Worm (Caenorhabditis elegans): Measurements from ENCODE around the gene trxr-1.

DNA sequence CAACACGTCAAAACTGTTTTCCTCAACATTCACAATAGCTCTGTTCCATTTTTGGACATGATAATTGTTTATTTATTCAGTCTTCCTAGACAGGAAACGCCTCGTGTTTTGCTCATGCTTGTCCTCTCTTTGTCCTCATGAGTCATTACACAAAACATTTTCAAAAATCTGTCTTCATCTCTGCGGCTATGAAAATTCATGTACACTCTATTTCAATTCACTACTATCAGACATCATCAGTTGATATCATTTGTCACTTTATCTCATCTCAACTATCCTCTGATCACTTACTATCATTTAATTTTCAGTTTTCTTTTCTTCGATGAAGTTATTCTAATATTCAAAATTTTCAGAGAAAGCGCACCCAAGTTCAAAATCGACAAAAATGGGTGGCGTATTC, 12.1 kb downstream of the trxr-1 start, which contains the start of gene adah-1:
- TF ChIP-seq ceh-43 (GFP tag; optimal IDR thresholded peaks at IDR 0.05): no peak
- TF ChIP-seq snpc-4 (tag; optimal IDR thresholded peaks at IDR 0.05): no peak
- TF ChIP-seq ztf-11 (tag; optimal IDR thresholded peaks at IDR 0.05): no peak
- TF ChIP-seq pha-4 (tag; optimal IDR thresholded peaks at IDR 0.05): no peak
- TF ChIP-seq nhr-76 (tag; optimal IDR thresholded peaks at IDR 0.05): no peak
- no peak for TF ChIP-seq flh-1 (GFP tag; optimal IDR thresholded peaks at IDR 0.05)
- no peak for TF ChIP-seq mab-5 (tag; optimal IDR thresholded peaks at IDR 0.05)
- no peak for TF ChIP-seq unc-39 (tag; optimal IDR thresholded peaks at IDR 0.05)
- TF ChIP-seq sem-2 (GFP tag; optimal IDR thresholded peaks at IDR 0.05): no peak
- TF ChIP-seq zip-8 (tag; optimal IDR thresholded peaks at IDR 0.05): no peak
- no peak for TF ChIP-seq nhr-28 (tag; optimal IDR thresholded peaks at IDR 0.05)

Measured in whole organism, mixed stage, embryonic.